Worm (Caenorhabditis elegans): ENCODE data around the gene ZK1248.17.

DNA sequence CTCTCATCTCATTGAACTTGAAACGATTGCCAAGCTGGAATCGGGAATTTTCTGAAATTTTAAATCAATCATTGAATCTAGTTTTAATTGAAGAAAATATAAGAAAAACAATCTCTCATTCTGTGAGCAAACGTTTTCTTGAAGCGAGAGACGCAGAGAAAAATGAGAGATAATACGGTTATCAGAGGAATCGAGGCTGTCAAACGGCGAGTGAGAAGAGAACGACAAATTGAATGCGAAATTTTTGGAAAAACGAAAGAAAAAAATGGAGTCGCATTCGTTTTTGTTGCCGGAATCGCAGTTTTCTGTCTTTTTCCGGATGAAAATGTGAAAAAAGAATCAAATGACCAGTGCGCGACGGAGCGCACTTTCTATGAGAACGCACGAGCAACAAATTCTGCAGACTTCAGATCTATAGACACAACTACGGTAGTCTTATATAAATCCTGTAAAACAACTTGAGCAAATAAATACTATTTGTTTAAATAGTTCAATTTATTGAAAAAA lies 28.3 kb upstream of the ZK1248.17 start, which contains the start of gene tex-2:
- TF ChIP-seq sptf-2 (GFP tag; optimal IDR thresholded peaks at IDR 0.05) = no peak
- TF ChIP-seq dpl-1 (GFP tag; optimal IDR thresholded peaks at IDR 0.05) = no peak
